Fruit fly (Drosophila melanogaster): Measurements from ENCODE around the gene Aven.
A peak's percentile ranks its signal among the peaks of the same experiment; 100 is the strongest.

The Aven gene

dm6 chrX:12582984-12583869 lies 46.2 kb downstream of the Aven start, which contains the start of gene Pits (continued):
- TF ChIP-seq salm (tag; optimal IDR thresholded peaks at IDR 0.05) (no peak), CG11093 (GFP tag; IDR thresholded peaks at IDR 0.05) (no peak), tgo (GFP tag; IDR thresholded peaks at IDR 0.05) (peak; percentile 41; the same call in 2 of the 3 replicates), luna (GFP tag; optimal IDR thresholded peaks at IDR 0.05) (peak; percentile 15), Max (GFP tag; optimal IDR thresholded peaks at IDR 0.05) (peak; percentile 48), sc (optimal IDR thresholded peaks at IDR 0.05) (no peak), sc (GFP tag; optimal IDR thresholded peaks at IDR 0.05) (no peak), eyg (GFP tag; optimal IDR thresholded peaks at IDR 0.05) (no peak), CG4424 (GFP tag; optimal IDR thresholded peaks at IDR 0.05) (peak; percentile 24), NfI (GFP tag; optimal IDR thresholded peaks at IDR 0.05) (no peak), fu2 (GFP tag; optimal IDR thresholded peaks at IDR 0.05) (no peak), CG11085 (GFP tag; IDR thresholded peaks at IDR 0.05) (peak; percentile 66), CG11398 (GFP tag; optimal IDR thresholded peaks at IDR 0.05) (peak; percentile 53), CG1647 (GFP tag; optimal IDR thresholded peaks at IDR 0.05) (peak; percentile 1), slbo (GFP tag; IDR thresholded peaks at IDR 0.05) (peak; percentile 65), Ada2b (GFP tag; IDR thresholded peaks at IDR 0.05) (0 out of 2 replicates have a peak, but pooled peaks have one; percentile 9), sug (tag; optimal IDR thresholded peaks at IDR 0.05) (peak; percentile 65), H15 (GFP tag; IDR thresholded peaks at IDR 0.05) (no peak), Drgx (GFP tag; IDR thresholded peaks at IDR 0.05) (peak; percentile 29), hkb (optimal IDR thresholded peaks at IDR 0.05) (no peak), hkb (GFP tag; IDR thresholded peaks at IDR 0.05) (peak; percentile 46), CG10366 (GFP tag; IDR thresholded peaks at IDR 0.05) (no peak), Oli (tag; optimal IDR thresholded peaks at IDR 0.05) (peak; percentile 34), Sry-δ (GFP tag; optimal IDR thresholded peaks at IDR 0.05) (peak; percentile 46), CG4707 (GFP tag; optimal IDR thresholded peaks at IDR 0.05) (peak; percentile 63), CG17802 (tag; optimal IDR thresholded peaks at IDR 0.05) (no peak), Atf6 (GFP tag; IDR thresholded peaks at IDR 0.05) (peak; percentile 10; the same call in 1 of the 2 replicates), CG32767 (GFP tag; IDR thresholded peaks at IDR 0.05) (peak; percentile 72; the same call in 1 of the 2 replicates), sna (GFP tag; IDR thresholded peaks at IDR 0.05; ENCODE audit: partially characterized antibody) (no peak), D19B (GFP tag; optimal IDR thresholded peaks at IDR 0.05) (peak; percentile 14), CG18011 (GFP tag; optimal IDR thresholded peaks at IDR 0.05) (no peak), vfl (GFP tag; optimal IDR thresholded peaks at IDR 0.05) (no peak), CG8359 (GFP tag; optimal IDR thresholded peaks at IDR 0.05; ENCODE audit: borderline replicate concordance) (no peak), mam (GFP tag; optimal IDR thresholded peaks at IDR 0.05) (no peak), zen2 (GFP tag; IDR thresholded peaks at IDR 0.05; ENCODE audit: partially characterized antibody) (0 out of 3 replicates have a peak, but pooled peaks have one; percentile 31), Xrp1 (GFP tag; IDR thresholded peaks at IDR 0.05) (peak; percentile 32; the same call in 1 of the 2 replicates), Bteb2 (GFP tag; optimal IDR thresholded peaks at IDR 0.05) (no peak), CG9727 (GFP tag; optimal IDR thresholded peaks at IDR 0.05) (peak; percentile 43), Sox100B (GFP tag; optimal IDR thresholded peaks at IDR 0.05) (peak; percentile 33), CG12236 (GFP tag; optimal IDR thresholded peaks at IDR 0.05) (no peak), CG3847 (GFP tag; IDR thresholded peaks at IDR 0.05) (peak; percentile 56), ems (GFP tag; optimal IDR thresholded peaks at IDR 0.05) (peak; percentile 48), lov (optimal IDR thresholded peaks at IDR 0.05) (no peak), lov (GFP tag; IDR thresholded peaks at IDR 0.05) (no peak), chinmo (GFP tag; IDR thresholded peaks at IDR 0.05; ENCODE audit: partially characterized antibody) (peak; percentile 99), br (optimal IDR thresholded peaks at IDR 0.05) (no peak), Xbp1 (GFP tag; optimal IDR thresholded peaks at IDR 0.05) (peak; percentile 47), CG7372 (GFP tag; IDR thresholded peaks at IDR 0.05) (no peak; the same call in 1 of the 2 replicates), exex (tag; optimal IDR thresholded peaks at IDR 0.05) (peak; percentile 31), CG12391 (tag; optimal IDR thresholded peaks at IDR 0.05) (peak; percentile 55)
